Worm (Caenorhabditis elegans) whole organism, late embryonic: ENCODE results near the gene Y51A2A.6.

Source experiments
- C08G9.2 ChIP-seq: sonication (generic microtip); optimal IDR thresholded peaks from 2 replicates; lab custom pipeline; 2016; ENCODE audit warnings: mild to moderate bottlenecking, missing genetic modification characterization, moderate library complexity, missing compliant biosample characterization
- C38D4.7 ChIP-seq: fragments of 200-800 bp; sonication (Bioruptor generic); optimal IDR thresholded peaks from 2 replicates; lab custom pipeline; 2018; ENCODE audit warnings: mild to moderate bottlenecking, missing genetic modification characterization, moderate library complexity, missing compliant biosample characterization
- F13H6.1 ChIP-seq: sonication (generic microtip); optimal IDR thresholded peaks from 2 replicates; lab custom pipeline; 2016; ENCODE audit warnings: missing genetic modification characterization, missing compliant biosample characterization
- K02D7.2 ChIP-seq: sonication (generic microtip); optimal IDR thresholded peaks from 2 replicates; lab custom pipeline; 2017; ENCODE audit warnings: mild to moderate bottlenecking, missing genetic modification characterization, missing compliant biosample characterization
- K09A11.1 ChIP-seq: sonication (generic microtip); optimal IDR thresholded peaks from 2 replicates; lab custom pipeline; 2017; ENCODE audit warnings: antibody characterized with exemption, mild to moderate bottlenecking, missing genetic modification characterization, missing compliant biosample characterization; ENCODE audit not compliant: insufficient read depth
- ahr-1 ChIP-seq: sonication (generic microtip); optimal IDR thresholded peaks from 2 replicates; lab custom pipeline; 2016; ENCODE audit warnings: missing genetic modification characterization, missing compliant biosample characterization
- ceh-14 ChIP-seq: sonication (generic microtip); optimal IDR thresholded peaks from 2 replicates; lab custom pipeline; 2016; ENCODE audit warnings: missing genotype, missing genetic modification characterization, missing compliant biosample characterization
- ceh-19 ChIP-seq: fragments of 200-800 bp; sonication (Bioruptor generic); optimal IDR thresholded peaks from 2 replicates; lab custom pipeline; 2018; ENCODE audit warnings: mild to moderate bottlenecking, missing genetic modification characterization, missing compliant biosample characterization
- ceh-22 ChIP-seq: sonication (generic microtip); optimal IDR thresholded peaks from 2 replicates; lab custom pipeline; 2017; ENCODE audit warnings: missing biosample characterization, missing genetic modification characterization
- ceh-30 ChIP-seq: fragments of 150-350 bp; optimal IDR thresholded peaks from 2 replicates; lab custom pipeline; 2014; ENCODE audit warnings: missing biosample characterization, missing genetic modification characterization
- ceh-34 ChIP-seq: sonication (generic microtip); optimal IDR thresholded peaks from 2 replicates; lab custom pipeline; 2016; ENCODE audit warnings: mild to moderate bottlenecking, missing genetic modification characterization, missing compliant biosample characterization
- ceh-48 ChIP-seq: sonication (generic microtip); optimal IDR thresholded peaks from 2 replicates; lab custom pipeline; 2016; ENCODE audit warnings: missing genetic modification characterization, inconsistent platforms, missing compliant biosample characterization
- dmd-4 ChIP-seq: sonication (generic microtip); optimal IDR thresholded peaks from 2 replicates; lab custom pipeline; 2016; ENCODE audit warnings: borderline replicate concordance, missing genetic modification characterization, missing compliant biosample characterization
- elt-2 ChIP-seq: sonication (generic microtip); optimal IDR thresholded peaks from 2 replicates; lab custom pipeline; 2016; ENCODE audit warnings: missing genetic modification reagents, missing genetic modification characterization, missing compliant biosample characterization
- eyg-1 ChIP-seq: sonication (generic microtip); optimal IDR thresholded peaks from 2 replicates; lab custom pipeline; 2016; ENCODE audit warnings: missing genotype, missing genetic modification characterization, missing compliant biosample characterization
- fax-1 ChIP-seq: sonication (generic microtip); optimal IDR thresholded peaks from 2 replicates; lab custom pipeline; 2016; ENCODE audit warnings: missing genotype, missing genetic modification characterization, missing compliant biosample characterization
- gmeb-2 ChIP-seq: sonication (generic microtip); optimal IDR thresholded peaks from 2 replicates; lab custom pipeline; 2016; ENCODE audit warnings: missing genetic modification characterization, inconsistent platforms, missing compliant biosample characterization
- hlh-13 ChIP-seq: fragments of 200-800 bp; sonication (Bioruptor generic); optimal IDR thresholded peaks from 2 replicates; lab custom pipeline; 2018; ENCODE audit warnings: mild to moderate bottlenecking, missing genetic modification characterization, missing compliant biosample characterization
- hlh-15 ChIP-seq: sonication (generic microtip); optimal IDR thresholded peaks from 2 replicates; lab custom pipeline; 2016; ENCODE audit warnings: missing genetic modification characterization, missing compliant biosample characterization
- hlh-30 ChIP-seq: sonication (generic microtip); optimal IDR thresholded peaks from 2 replicates; lab custom pipeline; 2017; ENCODE audit warnings: antibody characterized with exemption, missing genetic modification characterization, missing compliant biosample characterization; ENCODE audit not compliant: insufficient read depth
- hlh-8 ChIP-seq: sonication (generic microtip); optimal IDR thresholded peaks from 2 replicates; lab custom pipeline; 2016; ENCODE audit warnings: missing genotype, missing genetic modification characterization, missing compliant biosample characterization
- lim-6 ChIP-seq: sonication (generic microtip); optimal IDR thresholded peaks from 2 replicates; lab custom pipeline; 2016; ENCODE audit warnings: missing genetic modification characterization, missing compliant biosample characterization
- mec-3 ChIP-seq: sonication (generic microtip); optimal IDR thresholded peaks from 2 replicates; lab custom pipeline; 2016; ENCODE audit warnings: borderline replicate concordance, missing genetic modification characterization, missing compliant biosample characterization
- nhr-11 ChIP-seq: fragments of 150-350 bp; optimal IDR thresholded peaks from 2 replicates; lab custom pipeline; 2014; ENCODE audit warnings: missing biosample characterization, missing genetic modification characterization
- npax-4 ChIP-seq: sonication (generic microtip); optimal IDR thresholded peaks from 2 replicates; lab custom pipeline; 2016; ENCODE audit warnings: missing genetic modification characterization, missing compliant biosample characterization
- odd-2 ChIP-seq: sonication (generic microtip); optimal IDR thresholded peaks from 2 replicates; lab custom pipeline; 2017; ENCODE audit warnings: antibody characterized with exemption, mild to moderate bottlenecking, missing genetic modification characterization, missing compliant biosample characterization
- pag-3 ChIP-seq: sonication (generic microtip); optimal IDR thresholded peaks from 2 replicates; lab custom pipeline; 2016; ENCODE audit warnings: missing compliant biosample characterization, missing genetic modification characterization, borderline replicate concordance
- pha-2 ChIP-seq: sonication (generic microtip); optimal IDR thresholded peaks from 2 replicates; lab custom pipeline; 2017; ENCODE audit warnings: mild to moderate bottlenecking, missing genetic modification characterization, missing compliant biosample characterization
- pqm-1 ChIP-seq: sonication (generic microtip); optimal IDR thresholded peaks from 2 replicates; lab custom pipeline; 2016; ENCODE audit warnings: missing genetic modification characterization, missing compliant biosample characterization
- rnt-1 ChIP-seq: sonication (generic microtip); optimal IDR thresholded peaks from 2 replicates; lab custom pipeline; 2016; ENCODE audit warnings: missing genetic modification characterization, missing compliant biosample characterization
- sox-2 ChIP-seq: fragments of 200-800 bp; sonication (Bioruptor generic); IDR thresholded peaks from 2 replicates; pipeline ENCODE4 v1.3.6; 2022; ENCODE audit warnings: missing genetic modification reagents, missing genetic modification characterization, missing compliant biosample characterization
- sox-4 ChIP-seq: sonication (generic microtip); optimal IDR thresholded peaks from 2 replicates; lab custom pipeline; 2017; ENCODE audit warnings: mild to moderate bottlenecking, missing genetic modification characterization, inconsistent platforms, missing compliant biosample characterization
- syd-9 ChIP-seq: sonication (generic microtip); optimal IDR thresholded peaks from 2 replicates; lab custom pipeline; 2016; ENCODE audit warnings: mild to moderate bottlenecking, missing genetic modification characterization, moderate library complexity, missing compliant biosample characterization
- tbx-7 ChIP-seq: sonication (generic microtip); optimal IDR thresholded peaks from 2 replicates; lab custom pipeline; 2016; ENCODE audit warnings: missing genotype, missing genetic modification characterization, missing compliant biosample characterization
- ttx-3 ChIP-seq: sonication (generic microtip); optimal IDR thresholded peaks from 2 replicates; lab custom pipeline; 2016; ENCODE audit warnings: missing genetic modification reagents, missing genetic modification characterization, missing compliant biosample characterization
- unc-3 ChIP-seq, 2 experiments: fragments of 200-800 bp in 1 of 2; sonication (Bioruptor generic) in 1 of 2; sonication (generic microtip) in 1 of 2; conservative IDR thresholded peaks in 1 of 2; optimal IDR thresholded peaks in 1 of 2; 2 replicates each; pipeline versions ENCODE4 v1.3.6 to Lab custom; 2016 to 2022; ENCODE audit warnings: missing compliant biosample characterization in 2 of 2, missing genetic modification characterization in 2 of 2, missing genetic modification reagents in 1 of 2
- unc-42 ChIP-seq: sonication (generic microtip); optimal IDR thresholded peaks from 2 replicates; lab custom pipeline; 2016; ENCODE audit warnings: missing genotype, missing genetic modification characterization, missing compliant biosample characterization
- unc-86 ChIP-seq: sonication (generic microtip); optimal IDR thresholded peaks from 2 replicates; lab custom pipeline; 2016; ENCODE audit warnings: missing genetic modification characterization, missing compliant biosample characterization
- ztf-16 ChIP-seq: sonication (generic microtip); optimal IDR thresholded peaks from 2 replicates; lab custom pipeline; 2017; ENCODE audit warnings: missing genetic modification characterization, missing compliant biosample characterization

Y51A2A.6 gene

DNA sequence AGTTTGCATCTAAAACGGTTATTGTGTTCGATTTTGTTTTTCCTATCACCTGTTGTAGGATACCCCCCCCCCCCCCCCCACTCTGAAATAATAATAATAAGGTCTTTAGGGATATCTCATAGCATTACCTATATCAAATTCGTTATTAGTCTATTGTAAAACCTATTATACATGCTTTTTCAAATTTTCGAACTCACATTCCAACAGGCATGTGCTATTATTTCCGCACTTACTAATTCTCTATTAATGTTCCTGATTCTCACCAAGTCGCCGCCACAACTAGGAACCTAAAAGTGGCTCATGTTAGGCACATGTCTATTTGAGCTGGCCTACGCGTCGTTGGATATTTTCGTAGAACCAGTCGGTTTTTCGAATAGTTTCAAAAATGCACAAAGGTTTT is 32.1 kb upstream of the Y51A2A.6 start, which contains the start of gene Y37H2C.4:
Gene Y37H2C.4, plus strand, starts transcription at position 301 of the 400 bp plus-strand sequence.
- TF ChIP-seq odd-2 (tag; lab: Kevin White, UChicago) (no peak), F13H6.1 (tag; lab: Kevin White, UChicago) (no peak), K02D7.2 (tag; lab: Kevin White, UChicago) (no peak), pha-2 (tag; lab: Kevin White, UChicago) (no peak)

DNA sequence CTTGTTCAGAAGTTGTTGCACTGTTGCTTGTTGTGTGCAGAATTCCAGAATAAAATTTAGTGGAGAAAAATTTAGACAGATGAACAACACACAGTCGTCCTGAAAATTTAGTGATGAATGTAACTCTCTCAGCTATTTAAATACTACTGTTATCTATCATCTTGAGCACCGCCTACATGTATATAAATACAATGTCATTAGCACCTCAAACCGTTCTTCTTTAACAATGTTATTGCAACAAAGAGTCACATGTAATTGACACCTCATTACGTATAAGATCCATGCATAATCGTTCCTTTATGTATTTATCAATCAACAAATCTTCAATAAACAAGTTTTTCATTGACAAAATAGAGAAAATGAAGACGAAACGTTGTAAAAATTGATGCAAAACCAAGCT is 21.7 kb upstream of the Y51A2A.6 start, which contains the start of gene Y51A2A.16:
Gene Y51A2A.16, minus strand, starts transcription at position 101 of the 400 bp plus-strand sequence.
- TF ChIP-seq K09A11.1 (tag; lab: Kevin White, UChicago), result no peak
- TF ChIP-seq sox-2 (GFP tag; lab: Robert Waterston, UW), result no peak
- no peak for TF ChIP-seq tbx-7 (tag; lab: Kevin White, UChicago)
- TF ChIP-seq, all 69 proteins: peak for 0

DNA sequence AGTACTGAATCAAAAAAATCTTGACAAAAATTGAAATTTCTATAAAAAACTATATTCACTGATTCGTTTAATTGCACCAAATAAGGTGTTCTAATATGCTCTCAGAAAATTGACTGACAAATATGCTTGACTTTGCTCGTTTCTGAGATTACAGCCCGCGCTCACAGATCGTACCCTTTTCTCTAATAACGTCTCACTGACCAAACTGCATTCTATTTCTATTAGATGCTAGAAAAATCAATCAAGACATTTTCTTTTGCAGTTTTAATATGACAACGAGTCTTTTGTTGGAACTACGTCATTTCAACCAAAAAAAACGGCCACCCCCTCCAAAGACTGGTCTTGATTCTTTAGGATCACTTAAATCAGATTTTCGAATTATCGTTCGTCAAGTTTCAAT is 19.9 kb upstream of the Y51A2A.6 start, which contains the start of gene clec-247:
Gene clec-247, plus strand, starts transcription at position 301 of the 400 bp plus-strand sequence.
- TF ChIP-seq hlh-30 (no peak), sox-4 (tag; lab: Kevin White, UChicago) (no peak), sox-2 (GFP tag; lab: Robert Waterston, UW) (no peak), unc-42 (tag; lab: Kevin White, UChicago) (no peak), ceh-48 (tag; lab: Kevin White, UChicago) (no peak), ahr-1 (no peak), C08G9.2 (tag; lab: Kevin White, UChicago) (no peak), dmd-4 (no peak), elt-2 (no peak), syd-9 (tag; lab: Kevin White, UChicago) (no peak), pag-3 (no peak), hlh-13 (GFP tag; lab: Kevin White, UChicago) (no peak), ceh-14 (tag; lab: Kevin White, UChicago) (no peak), nhr-11 (tag; lab: Kevin White, UChicago) (no peak), ztf-16 (tag; lab: Kevin White, UChicago) (no peak), K09A11.1 (tag; lab: Kevin White, UChicago) (no peak), ttx-3 (tag; lab: Kevin White, UChicago) (no peak), lim-6 (no peak), hlh-8 (tag; lab: Kevin White, UChicago) (no peak), hlh-15 (no peak)

DNA sequence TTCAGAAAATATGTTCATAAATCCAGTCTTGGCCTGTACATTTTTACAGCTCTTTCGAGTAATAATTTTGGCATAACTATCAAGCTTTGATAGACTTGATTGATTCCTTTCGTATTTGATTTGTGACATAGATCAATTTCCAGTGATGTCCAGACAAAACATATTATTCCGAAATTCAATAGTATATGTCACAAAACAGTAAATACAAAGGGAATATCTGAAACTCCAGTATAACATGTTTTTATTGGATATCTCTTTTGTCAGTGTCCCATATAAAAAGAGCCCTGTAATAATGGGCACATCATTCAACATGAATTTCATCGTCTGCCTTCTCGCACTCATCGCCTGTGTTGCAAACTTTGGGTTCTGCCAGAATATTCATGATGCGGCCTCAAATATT is 11.9 kb upstream of the Y51A2A.6 start, which contains the start of gene Y51A2A.4:
Gene Y51A2A.4, plus strand, starts transcription at position 301 of the 400 bp plus-strand sequence.
- no peak for TF ChIP-seq unc-86 (tag; lab: Kevin White, UChicago)
- TF ChIP-seq ceh-19, result no peak
- TF ChIP-seq ceh-30 (tag; lab: Kevin White, UChicago), result no peak
- no peak for TF ChIP-seq C38D4.7
- no peak for TF ChIP-seq sox-2 (GFP tag; lab: Robert Waterston, UW)
- TF ChIP-seq lim-6, result no peak
- no peak for TF ChIP-seq mec-3
- TF ChIP-seq F13H6.1 (tag; lab: Kevin White, UChicago), result no peak
- no peak for TF ChIP-seq elt-2
- no peak for TF ChIP-seq eyg-1

DNA sequence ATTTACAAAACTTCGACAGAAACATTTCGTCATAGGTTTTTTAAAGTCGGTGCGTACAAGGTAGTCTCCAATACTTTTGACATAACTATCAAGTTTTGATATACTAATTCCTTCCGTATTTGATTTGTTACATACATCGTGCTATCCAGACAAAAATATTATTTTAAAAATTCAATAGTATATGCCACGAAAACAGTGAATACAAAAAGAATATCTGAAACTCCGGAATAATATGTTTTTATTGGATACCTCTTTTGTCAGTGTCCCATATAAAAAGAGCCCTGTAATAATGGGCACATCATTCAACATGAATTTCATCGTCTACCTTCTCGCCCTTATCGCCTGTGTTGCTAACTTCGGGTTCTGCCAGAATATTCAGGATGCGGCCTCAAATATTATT is 10.2 kb upstream of the Y51A2A.6 start, which contains the start of gene Y51A2A.12:
Gene Y51A2A.12, plus strand, starts transcription at position 301 of the 400 bp plus-strand sequence.
- no peak for TF ChIP-seq npax-4 (tag; lab: Kevin White, UChicago)
- TF ChIP-seq hlh-13 (GFP tag; lab: Kevin White, UChicago), result no peak
- no peak for TF ChIP-seq ztf-16 (tag; lab: Kevin White, UChicago)
- no peak for TF ChIP-seq sox-2 (GFP tag; lab: Robert Waterston, UW)
- TF ChIP-seq rnt-1 (tag; lab: Kevin White, UChicago), result no peak
- no peak for TF ChIP-seq elt-2
- no peak for TF ChIP-seq pqm-1
- no peak for TF ChIP-seq K02D7.2 (tag; lab: Kevin White, UChicago)
- TF ChIP-seq unc-3 (GFP tag; conservative IDR thresholded peaks at IDR 0.05; lab: Robert Waterston, UW), result no peak
- no peak for TF ChIP-seq unc-3 (tag; optimal IDR thresholded peaks at IDR 0.05; lab: Kevin White, UChicago)
- TF ChIP-seq ceh-34 (tag; lab: Kevin White, UChicago), result no peak
- no peak for TF ChIP-seq gmeb-2 (tag; lab: Kevin White, UChicago)
- no peak for TF ChIP-seq hlh-30
- no peak for TF ChIP-seq ceh-22 (tag; lab: Kevin White, UChicago)
- TF ChIP-seq fax-1 (tag; lab: Kevin White, UChicago), result no peak
